Fruit fly (Drosophila melanogaster): ENCODE data around the gene CG6271.

dm6 chr3R:27065136-27065535 lies 39.2 kb upstream of the CG6271 start, which contains the start of gene CG43935:
- TF ChIP-seq Hr38 (GFP tag; optimal IDR thresholded peaks at IDR 0.05) (no peak), cyc (GFP tag; optimal IDR thresholded peaks at IDR 0.05) (no peak), dsx (GFP tag; optimal IDR thresholded peaks at IDR 0.05; ENCODE audit: poor library complexity, severe bottlenecking) (no peak), salr (GFP tag; optimal IDR thresholded peaks at IDR 0.05) (no peak), Met (GFP tag; optimal IDR thresholded peaks at IDR 0.05) (no peak), CG6163 (GFP tag; IDR thresholded peaks at IDR 0.05) (no peak)

All from whole organism, prepupa.